Fruit fly (Drosophila melanogaster) whole organism, embryonic: ENCODE data around the gene synr.
A peak's percentile ranks its signal among the peaks of the same experiment; 100 is the strongest.

Source experiments
- Abd-B ChIP-seq: fragments of 200-800 bp; sonication (Bioruptor generic); optimal IDR thresholded peaks from 2 replicates; lab custom pipeline; 2018; ENCODE audit warnings: missing biosample characterization, mild to moderate bottlenecking, missing genetic modification characterization, moderate library complexity
- Asciz ChIP-seq: fragments of 200-800 bp; sonication (Bioruptor generic); optimal IDR thresholded peaks from 2 replicates; lab custom pipeline; 2017; ENCODE audit warnings: missing biosample characterization, mild to moderate bottlenecking, missing genetic modification characterization, missing genetic modification reagents
- Bgb ChIP-seq: fragments of 200-800 bp; sonication (Bioruptor generic); IDR thresholded peaks from 2 replicates; pipeline ENCODE4 v1.3.6; 2022; ENCODE audit warnings: missing biosample characterization, missing genetic modification characterization; ENCODE audit not compliant: partially characterized antibody
- C15 ChIP-seq: fragments of 200-800 bp; sonication (Bioruptor generic); IDR thresholded peaks from 3 replicates; pipeline ENCODE4 v1.3.6; 2022; ENCODE audit warnings: missing biosample characterization, missing genetic modification characterization
- CG1024 ChIP-seq: fragments of 200-800 bp; sonication (Bioruptor generic); IDR thresholded peaks from 2 replicates; pipeline ENCODE4 v1.3.6; 2022; ENCODE audit warnings: missing biosample characterization, missing genetic modification characterization
- CG10366 ChIP-seq: fragments of 200-800 bp; sonication (Bioruptor generic); IDR thresholded peaks from 2 replicates; pipeline ENCODE4 v1.3.6; 2022; ENCODE audit warnings: missing biosample characterization, missing genetic modification characterization
- CG11696 ChIP-seq: fragments of 200-800 bp; sonication (Bioruptor generic); IDR thresholded peaks from 2 replicates; pipeline ENCODE4 v1.3.6; 2022; ENCODE audit warnings: missing biosample characterization, missing genetic modification characterization
- CG11723 ChIP-seq: fragments of 200-800 bp; sonication (Bioruptor generic); optimal IDR thresholded peaks from 2 replicates; lab custom pipeline; 2017; ENCODE audit warnings: missing biosample characterization, mild to moderate bottlenecking, missing genetic modification characterization
- CG12155 ChIP-seq: fragments of 200-800 bp; sonication (Bioruptor generic); optimal IDR thresholded peaks from 3 replicates; lab custom pipeline; 2016; ENCODE audit warnings: missing biosample characterization, missing genetic modification characterization
- CG12769 ChIP-seq: fragments of 200-800 bp; sonication (Bioruptor generic); optimal IDR thresholded peaks from 2 replicates; lab custom pipeline; 2019; ENCODE audit warnings: missing biosample characterization, mild to moderate bottlenecking, missing genetic modification characterization, moderate library complexity
- CG14050 ChIP-seq: fragments of 200-800 bp; sonication (Bioruptor generic); IDR thresholded peaks from 3 replicates; pipeline ENCODE4 v1.3.6; 2022; ENCODE audit warnings: missing biosample characterization, missing genetic modification characterization
- CG14965 ChIP-seq: fragments of 200-800 bp; sonication (Bioruptor generic); optimal IDR thresholded peaks from 2 replicates; lab custom pipeline; 2016; ENCODE audit warnings: missing biosample characterization, missing genetic modification characterization, borderline replicate concordance
- CG16779 ChIP-seq: fragments of 200-800 bp; sonication (Bioruptor generic); IDR thresholded peaks from 2 replicates; pipeline ENCODE4 v1.3.6; 2022; ENCODE audit warnings: missing biosample characterization, missing genetic modification characterization
- CG16863 ChIP-seq: fragments of 200-800 bp; sonication (Bioruptor generic); optimal IDR thresholded peaks from 3 replicates; lab custom pipeline; 2016; ENCODE audit warnings: missing biosample characterization, missing genetic modification characterization
- CG31224 ChIP-seq: fragments of 200-800 bp; sonication (Bioruptor generic); IDR thresholded peaks from 2 replicates; pipeline ENCODE4 v1.3.6; 2022; ENCODE audit warnings: missing biosample characterization, missing genetic modification characterization
- CG3163 ChIP-seq: fragments of 200-800 bp; sonication (Bioruptor generic); optimal IDR thresholded peaks from 3 replicates; lab custom pipeline; 2016; ENCODE audit warnings: missing biosample characterization, missing genetic modification characterization
- CG4328 ChIP-seq: fragments of 200-800 bp; sonication (Bioruptor generic); optimal IDR thresholded peaks from 3 replicates; lab custom pipeline; 2017; ENCODE audit warnings: missing biosample characterization, missing genetic modification reagents, missing genetic modification characterization
- CG8359 ChIP-seq: fragments of 200-800 bp; sonication (Bioruptor generic); optimal IDR thresholded peaks from 2 replicates; lab custom pipeline; 2017; ENCODE audit warnings: missing biosample characterization, mild to moderate bottlenecking, missing genetic modification characterization, borderline replicate concordance
- CG8388 ChIP-seq: fragments of 200-800 bp; sonication (Bioruptor generic); optimal IDR thresholded peaks from 2 replicates; lab custom pipeline; 2019; ENCODE audit warnings: missing biosample characterization, mild to moderate bottlenecking, missing genetic modification characterization, moderate library complexity
- CG8765 ChIP-seq: fragments of 200-800 bp; sonication (Bioruptor generic); IDR thresholded peaks from 2 replicates; pipeline ENCODE4 v1.3.6; 2022; ENCODE audit warnings: missing biosample characterization, missing genetic modification characterization
- Dbx ChIP-seq: fragments of 200-800 bp; sonication (Bioruptor generic); IDR thresholded peaks from 3 replicates; pipeline ENCODE4 v1.3.6; 2022; ENCODE audit warnings: missing biosample characterization, missing genetic modification characterization
- Doc2 ChIP-seq: fragments of 200-800 bp; sonication (Bioruptor generic); IDR thresholded peaks from 2 replicates; pipeline ENCODE4 v1.3.6; 2022; ENCODE audit warnings: missing biosample characterization, missing genetic modification characterization
- Ets65A ChIP-seq: fragments of 200-800 bp; sonication (Bioruptor generic); peaks from one replicate; lab custom pipeline; 2016; ENCODE audit warnings: missing biosample characterization, missing genetic modification characterization
- Lim3 ChIP-seq: fragments of 200-800 bp; sonication (Bioruptor generic); IDR thresholded peaks from 2 replicates; pipeline ENCODE4 v1.3.6; 2022; ENCODE audit warnings: missing biosample characterization, missing genetic modification characterization
- MBD-R2 ChIP-seq: fragments of 200-800 bp; sonication (Bioruptor generic); IDR thresholded peaks from 2 replicates; pipeline ENCODE4 v1.3.6; 2022; ENCODE audit warnings: missing biosample characterization, missing genetic modification characterization
- Opbp ChIP-seq: fragments of 200-800 bp; sonication (Bioruptor generic); IDR thresholded peaks from 3 replicates; pipeline ENCODE4 v1.3.6; 2022; ENCODE audit warnings: missing biosample characterization, missing genetic modification characterization; ENCODE audit not compliant: partially characterized antibody
- Optix ChIP-seq: fragments of 200-800 bp; sonication (Bioruptor generic); IDR thresholded peaks from 3 replicates; pipeline ENCODE4 v1.3.6; 2022; ENCODE audit warnings: missing biosample characterization, missing genetic modification characterization
- Rx ChIP-seq: fragments of 200-800 bp; sonication (Bioruptor generic); IDR thresholded peaks from 2 replicates; pipeline ENCODE4 v1.3.6; 2022; ENCODE audit warnings: missing biosample characterization, missing genetic modification characterization
- Taf1 ChIP-seq: fragments of 200-800 bp; sonication (Bioruptor generic); IDR thresholded peaks from 2 replicates; pipeline ENCODE4 v1.3.6; 2022; ENCODE audit warnings: missing biosample characterization, missing genetic modification characterization
- ac ChIP-seq: fragments of 200-800 bp; sonication (Bioruptor generic); optimal IDR thresholded peaks from 3 replicates; lab custom pipeline; 2017; ENCODE audit warnings: missing biosample characterization, mild to moderate bottlenecking, missing genetic modification characterization
- ato ChIP-seq: fragments of 200-800 bp; sonication (Bioruptor generic); IDR thresholded peaks from 2 replicates; pipeline ENCODE4 v1.3.6; 2022; ENCODE audit warnings: missing biosample characterization, missing genetic modification characterization; ENCODE audit not compliant: partially characterized antibody
- caup ChIP-seq: fragments of 200-800 bp; sonication (Bioruptor generic); optimal IDR thresholded peaks from 3 replicates; lab custom pipeline; 2017; ENCODE audit warnings: missing biosample characterization, mild to moderate bottlenecking, missing genetic modification characterization, moderate library complexity; ENCODE audit not compliant: severe bottlenecking
- fd102C ChIP-seq: fragments of 200-800 bp; sonication (Bioruptor generic); optimal IDR thresholded peaks from 2 replicates; lab custom pipeline; 2018; ENCODE audit warnings: missing biosample characterization, mild to moderate bottlenecking, missing genetic modification characterization, moderate library complexity
- gfzf ChIP-seq: fragments of 200-800 bp; sonication (Bioruptor generic); optimal IDR thresholded peaks from 2 replicates; lab custom pipeline; 2016; ENCODE audit warnings: missing biosample characterization, mild to moderate bottlenecking, missing genetic modification characterization, moderate library complexity
- gro ChIP-seq: fragments of 200-800 bp; sonication (Bioruptor generic); optimal IDR thresholded peaks from 2 replicates; lab custom pipeline; 2016; ENCODE audit warnings: missing biosample characterization, missing genetic modification characterization
- ind ChIP-seq: fragments of 200-800 bp; sonication (Bioruptor generic); optimal IDR thresholded peaks from 3 replicates; lab custom pipeline; 2016; ENCODE audit warnings: missing biosample characterization, missing genetic modification characterization
- klu ChIP-seq: fragments of 200-800 bp; sonication (Bioruptor generic); IDR thresholded peaks from 2 replicates; pipeline ENCODE4 v1.3.6; 2022; ENCODE audit warnings: missing biosample characterization, missing genetic modification characterization
- lbe ChIP-seq: fragments of 200-800 bp; sonication (Bioruptor generic); optimal IDR thresholded peaks from 2 replicates; lab custom pipeline; 2016; ENCODE audit warnings: missing biosample characterization, mild to moderate bottlenecking, missing genetic modification characterization
- lov ChIP-seq, 2 experiments: fragments of 200-800 bp in 1 of 2; fragments of >200 bp in 1 of 2; sonication (Bioruptor generic) in 1 of 2; IDR thresholded peaks in 1 of 2; optimal IDR thresholded peaks in 1 of 2; 2 replicates in 1 of 2; 3 replicates in 1 of 2; pipeline versions ENCODE4 v1.3.6 to Lab custom; 2017 to 2022; ENCODE audit warnings: missing biosample characterization in 1 of 2, missing genetic modification characterization in 1 of 2
- luna ChIP-seq: fragments of 200-800 bp; sonication (Bioruptor generic); optimal IDR thresholded peaks from 2 replicates; lab custom pipeline; 2016; ENCODE audit warnings: missing biosample characterization, missing genetic modification characterization
- odd ChIP-seq: fragments of 200-800 bp; sonication (Bioruptor generic); optimal IDR thresholded peaks from 2 replicates; lab custom pipeline; 2017; ENCODE audit warnings: missing biosample characterization, mild to moderate bottlenecking, missing genetic modification characterization
- otp ChIP-seq: fragments of 200-800 bp; sonication (Bioruptor generic); IDR thresholded peaks from 3 replicates; pipeline ENCODE4, ENCODE4 v1.3.6; 2022; ENCODE audit warnings: missing biosample characterization, missing genetic modification characterization
- pnt ChIP-seq: fragments of 200-800 bp; sonication (Bioruptor generic); optimal IDR thresholded peaks from 3 replicates; lab custom pipeline; 2016; ENCODE audit warnings: missing biosample characterization, missing genetic modification characterization
- prd ChIP-seq, 3 experiments: fragments of >200 bp in 2 of 3; fragments of 200-800 bp in 1 of 3; sonication (Bioruptor generic) in 1 of 3; optimal IDR thresholded peaks in 2 of 3; IDR thresholded peaks in 1 of 3; 2 replicates in 2 of 3; 3 replicates in 1 of 3; pipeline versions ENCODE4 v1.3.6 to Lab custom; 2017 to 2022; ENCODE audit warnings: missing biosample characterization in 1 of 3, missing genetic modification characterization in 1 of 3
- sens-2 ChIP-seq: fragments of 200-800 bp; sonication (Bioruptor generic); IDR thresholded peaks from 2 replicates; pipeline ENCODE4 v1.3.6; 2022; ENCODE audit warnings: missing biosample characterization, missing genetic modification characterization
- sim ChIP-seq: fragments of 200-800 bp; sonication (Bioruptor generic); IDR thresholded peaks from 2 replicates; pipeline ENCODE4 v1.3.6; 2022; ENCODE audit warnings: missing biosample characterization, missing genetic modification characterization
- slp2 ChIP-seq: fragments of 200-800 bp; sonication (Bioruptor generic); optimal IDR thresholded peaks from 2 replicates; lab custom pipeline; 2016; ENCODE audit warnings: missing biosample characterization, missing genetic modification characterization
- sr ChIP-seq: fragments of 200-800 bp; sonication (Bioruptor generic); IDR thresholded peaks from 3 replicates; pipeline ENCODE4 v1.3.6; 2022; ENCODE audit warnings: missing biosample characterization, missing genetic modification characterization
- unpg ChIP-seq: fragments of 200-800 bp; sonication (Bioruptor generic); optimal IDR thresholded peaks from 3 replicates; lab custom pipeline; 2018; ENCODE audit warnings: missing biosample characterization, mild to moderate bottlenecking, missing genetic modification characterization, moderate library complexity
- zfh1 ChIP-seq: fragments of 200-800 bp; sonication (Bioruptor generic); IDR thresholded peaks from 3 replicates; pipeline ENCODE4 v1.3.6; 2022; ENCODE audit warnings: missing biosample characterization, missing genetic modification characterization

The synr gene

DNA sequence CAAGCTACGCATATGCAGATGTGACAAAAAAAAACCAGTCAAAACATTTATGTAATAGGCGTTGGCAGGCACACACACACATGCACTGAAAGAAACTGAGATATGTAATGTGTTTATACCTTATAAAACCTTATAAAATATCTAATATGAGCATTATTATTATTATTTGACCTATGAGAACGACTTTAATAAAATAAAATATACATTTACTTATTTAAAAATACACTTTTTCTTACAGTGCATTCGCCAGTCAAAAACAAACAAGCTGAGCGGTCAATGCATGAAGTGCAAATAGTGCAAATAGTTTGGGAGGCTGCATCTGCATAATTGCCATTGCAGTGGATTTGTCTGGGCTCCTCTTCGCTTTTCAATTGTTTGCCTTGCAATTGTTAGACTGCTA is 34.6 kb upstream of the synr start (continued):
- no peak for TF ChIP-seq lbe (GFP tag; lab: Kevin White, UChicago)
- no peak for TF ChIP-seq CG31224 (GFP tag; lab: Robert Waterston, UW)
- TF ChIP-seq Taf1 (GFP tag; lab: Robert Waterston, UW) = peak; percentile 12; the same call in 1 of the 2 replicates
- no peak for TF ChIP-seq Opbp (GFP tag; lab: Robert Waterston, UW)
- TF ChIP-seq ac (GFP tag; lab: Kevin White, UChicago) = no peak
- TF ChIP-seq sr (GFP tag; lab: Robert Waterston, UW) = no peak
- peak; percentile 75 for TF ChIP-seq CG1024 (GFP tag; lab: Robert Waterston, UW)
- TF ChIP-seq Dbx = no peak
- no peak for TF ChIP-seq gro
- peak; percentile 71 for TF ChIP-seq odd (GFP tag; lab: Kevin White, UChicago)
- TF ChIP-seq CG14965 = no peak
- no peak for TF ChIP-seq Bgb (GFP tag; lab: Robert Waterston, UW)
- TF ChIP-seq caup (GFP tag; lab: Kevin White, UChicago) = peak; percentile 5
- peak; percentile 63 for TF ChIP-seq CG4328 (GFP tag; lab: Kevin White, UChicago)
- TF ChIP-seq zfh1 = peak; percentile 67
- TF ChIP-seq Ets65A = peak; percentile 65
- peak; percentile 54 for TF ChIP-seq ind (GFP tag; lab: Kevin White, UChicago)
- TF ChIP-seq CG16863 (GFP tag; lab: Kevin White, UChicago) = no peak
- peak; percentile 15; the same call in 1 of the 2 replicates for TF ChIP-seq sim (GFP tag; lab: Robert Waterston, UW)
- peak; percentile 50 for TF ChIP-seq CG11723 (GFP tag; lab: Kevin White, UChicago)
- peak; percentile 30; the same call in 1 of the 3 replicates for TF ChIP-seq otp
- no peak for TF ChIP-seq ato (GFP tag; lab: Robert Waterston, UW)
- TF ChIP-seq lov (optimal IDR thresholded peaks at IDR 0.05; lab: Kevin White, UChicago) = no peak
- TF ChIP-seq lov (GFP tag; IDR thresholded peaks at IDR 0.05; lab: Robert Waterston, UW) = no peak
- TF ChIP-seq CG8359 (GFP tag; lab: Kevin White, UChicago) = peak; percentile 20
- TF ChIP-seq sens-2 = peak; percentile 68; the same call in 1 of the 2 replicates
- TF ChIP-seq CG10366 = peak; percentile 73
- no peak for TF ChIP-seq Rx
- TF ChIP-seq fd102C (GFP tag; lab: Kevin White, UChicago) = no peak
- peak; percentile 82 for TF ChIP-seq unpg (GFP tag; lab: Kevin White, UChicago)
- TF ChIP-seq MBD-R2 (GFP tag; lab: Robert Waterston, UW) = no peak
- no peak for TF ChIP-seq pnt
- TF ChIP-seq gfzf (GFP tag; lab: Kevin White, UChicago) = no peak
- TF ChIP-seq klu (GFP tag; lab: Robert Waterston, UW) = no peak
- TF ChIP-seq CG11696 (GFP tag; lab: Robert Waterston, UW) = peak; percentile 24; the same call in 1 of the 2 replicates
- TF ChIP-seq CG3163 (GFP tag; lab: Kevin White, UChicago) = no peak
- no peak for TF ChIP-seq slp2 (GFP tag; lab: Kevin White, UChicago)
- peak; percentile 54; the same call in 2 of the 3 replicates for TF ChIP-seq Optix (GFP tag; lab: Robert Waterston, UW)
- no peak for TF ChIP-seq CG12155 (GFP tag; lab: Kevin White, UChicago)
- TF ChIP-seq CG8388 (GFP tag; lab: Kevin White, UChicago) = peak; percentile 77
- no peak for TF ChIP-seq CG16779 (GFP tag; lab: Robert Waterston, UW)
- peak; percentile 51; the same call in 1 of the 2 replicates for TF ChIP-seq Lim3
- no peak for TF ChIP-seq CG8765 (GFP tag; lab: Robert Waterston, UW)
- peak; percentile 36 for TF ChIP-seq CG12769
- TF ChIP-seq prd (optimal IDR thresholded peaks at IDR 0.05; lab: Kevin White, UChicago) = no peak
- peak; percentile 67 for TF ChIP-seq prd (GFP tag; IDR thresholded peaks at IDR 0.05; lab: Robert Waterston, UW)
- TF ChIP-seq luna (GFP tag; lab: Kevin White, UChicago) = no peak
- TF ChIP-seq Asciz (GFP tag; lab: Kevin White, UChicago) = peak; percentile 82
- TF ChIP-seq Abd-B (GFP tag; lab: Kevin White, UChicago) = peak; percentile 31
- TF ChIP-seq C15 (GFP tag; lab: Robert Waterston, UW) = 0 out of 3 replicates have a peak, but pooled peaks have one; percentile 31
- TF ChIP-seq Doc2 (GFP tag; lab: Robert Waterston, UW) = no peak
- TF ChIP-seq CG14050 = peak; percentile 76
